Fruit fly (Drosophila melanogaster) whole organism, embryonic: ENCODE measurements around the gene CG9467.

Experiments used
- B-H2 ChIP-seq: fragments of 200-800 bp; sonication (Bioruptor generic); optimal IDR thresholded peaks from 2 replicates; lab custom pipeline; 2018; ENCODE audit warnings: missing biosample characterization, mild to moderate bottlenecking, missing genetic modification characterization
- C15 ChIP-seq: fragments of 200-800 bp; sonication (Bioruptor generic); IDR thresholded peaks from 3 replicates; pipeline ENCODE4 v1.3.6; 2022; ENCODE audit warnings: missing biosample characterization, missing genetic modification characterization
- CG10979 ChIP-seq: fragments of 200-800 bp; sonication (Bioruptor generic); optimal IDR thresholded peaks from 2 replicates; lab custom pipeline; 2018; ENCODE audit warnings: missing biosample characterization, mild to moderate bottlenecking, missing genetic modification characterization, moderate library complexity
- CG11093 ChIP-seq: fragments of 200-800 bp; sonication (Bioruptor generic); IDR thresholded peaks from 3 replicates; pipeline ENCODE4 v1.3.6; 2022; ENCODE audit warnings: missing biosample characterization, missing genetic modification characterization
- CG12155 ChIP-seq: fragments of 200-800 bp; sonication (Bioruptor generic); optimal IDR thresholded peaks from 3 replicates; lab custom pipeline; 2016; ENCODE audit warnings: missing biosample characterization, missing genetic modification characterization
- CG1233 ChIP-seq: fragments of 200-800 bp; sonication (Bioruptor generic); optimal IDR thresholded peaks from 4 replicates; lab custom pipeline; 2018; ENCODE audit warnings: missing biosample characterization, mild to moderate bottlenecking, missing genetic modification characterization
- CG12769 ChIP-seq: fragments of 200-800 bp; sonication (Bioruptor generic); optimal IDR thresholded peaks from 2 replicates; lab custom pipeline; 2019; ENCODE audit warnings: missing biosample characterization, mild to moderate bottlenecking, missing genetic modification characterization, moderate library complexity
- CG13624 ChIP-seq: fragments of 200-800 bp; sonication (Bioruptor generic); optimal IDR thresholded peaks from 2 replicates; lab custom pipeline; 2016; ENCODE audit warnings: missing biosample characterization, missing genetic modification characterization
- CG14860 ChIP-seq: fragments of 200-800 bp; sonication (Bioruptor generic); IDR thresholded peaks from 3 replicates; pipeline ENCODE4 v1.3.6; 2022; ENCODE audit warnings: missing biosample characterization, missing genetic modification characterization; ENCODE audit not compliant: partially characterized antibody
- CG1529 ChIP-seq: fragments of 200-800 bp; sonication (Bioruptor generic); optimal IDR thresholded peaks from 3 replicates; lab custom pipeline; 2018; ENCODE audit warnings: missing biosample characterization, missing genetic modification characterization
- CG1602 ChIP-seq: fragments of 200-800 bp; sonication (Bioruptor generic); optimal IDR thresholded peaks from 3 replicates; lab custom pipeline; 2016; ENCODE audit warnings: missing biosample characterization, missing genetic modification characterization
- CG16815 ChIP-seq: fragments of 200-800 bp; sonication (Bioruptor generic); optimal IDR thresholded peaks from 3 replicates; lab custom pipeline; 2017; ENCODE audit warnings: missing biosample characterization, mild to moderate bottlenecking, missing genetic modification characterization
- CG18011 ChIP-seq: fragments of 200-800 bp; sonication (Bioruptor generic); optimal IDR thresholded peaks from 2 replicates; lab custom pipeline; 2017; ENCODE audit warnings: missing biosample characterization, missing genetic modification characterization, mild to moderate bottlenecking, moderate library complexity, missing genotype
- CG2678 ChIP-seq: fragments of 200-800 bp; sonication (Bioruptor generic); optimal IDR thresholded peaks from 3 replicates; lab custom pipeline; 2019; ENCODE audit warnings: missing biosample characterization, mild to moderate bottlenecking, missing genetic modification characterization, moderate library complexity
- CG2875 ChIP-seq: fragments of 200-800 bp; sonication (Bioruptor generic); optimal IDR thresholded peaks from 2 replicates; lab custom pipeline; 2017; ENCODE audit warnings: missing biosample characterization, mild to moderate bottlenecking, missing genetic modification characterization, missing genetic modification reagents
- CG7271 ChIP-seq: fragments of 200-800 bp; sonication (Bioruptor generic); optimal IDR thresholded peaks from 2 replicates; lab custom pipeline; 2018; ENCODE audit warnings: missing biosample characterization, mild to moderate bottlenecking, missing genetic modification characterization, moderate library complexity
- CG9727 ChIP-seq: fragments of 200-800 bp; sonication (Bioruptor generic); optimal IDR thresholded peaks from 3 replicates; lab custom pipeline; 2017; ENCODE audit warnings: missing biosample characterization, mild to moderate bottlenecking, missing genetic modification characterization
- CrebB ChIP-seq: fragments of 200-800 bp; sonication (Bioruptor generic); optimal IDR thresholded peaks from 3 replicates; lab custom pipeline; 2018; ENCODE audit warnings: missing biosample characterization, mild to moderate bottlenecking, missing genetic modification characterization
- Dip2 ChIP-seq: fragments of 200-800 bp; sonication (Bioruptor generic); IDR thresholded peaks from 2 replicates; pipeline ENCODE4 v1.3.6; 2022; ENCODE audit warnings: missing biosample characterization, missing genetic modification characterization
- Doc2 ChIP-seq: fragments of 200-800 bp; sonication (Bioruptor generic); IDR thresholded peaks from 2 replicates; pipeline ENCODE4 v1.3.6; 2022; ENCODE audit warnings: missing biosample characterization, missing genetic modification characterization
- Gsc ChIP-seq: fragments of 200-800 bp; sonication (Bioruptor generic); IDR thresholded peaks from 2 replicates; pipeline ENCODE4 v1.3.6; 2022; ENCODE audit warnings: missing biosample characterization, missing genetic modification characterization
- Lim3 ChIP-seq: fragments of 200-800 bp; sonication (Bioruptor generic); IDR thresholded peaks from 2 replicates; pipeline ENCODE4 v1.3.6; 2022; ENCODE audit warnings: missing biosample characterization, missing genetic modification characterization
- Lpt ChIP-seq: fragments of >200 bp; optimal IDR thresholded peaks from 2 replicates; lab custom pipeline; 2018; ENCODE audit warnings: missing biosample characterization, missing genetic modification characterization
- MTF-1 ChIP-seq: fragments of 200-800 bp; sonication (Bioruptor generic); optimal IDR thresholded peaks from 2 replicates; lab custom pipeline; 2018; ENCODE audit warnings: missing biosample characterization, mild to moderate bottlenecking, missing genetic modification characterization, borderline replicate concordance
- Nf-YB ChIP-seq: fragments of 200-800 bp; sonication (Bioruptor generic); optimal IDR thresholded peaks from 3 replicates; lab custom pipeline; 2019; ENCODE audit warnings: missing biosample characterization, mild to moderate bottlenecking, missing genetic modification characterization, moderate library complexity
- Oaz ChIP-seq: fragments of 200-800 bp; sonication (Bioruptor generic); IDR thresholded peaks from 2 replicates; pipeline ENCODE4 v1.3.6; 2022; ENCODE audit warnings: missing biosample characterization, missing genetic modification characterization
- Opbp ChIP-seq: fragments of 200-800 bp; sonication (Bioruptor generic); IDR thresholded peaks from 3 replicates; pipeline ENCODE4 v1.3.6; 2022; ENCODE audit warnings: missing biosample characterization, missing genetic modification characterization; ENCODE audit not compliant: partially characterized antibody
- Rfx ChIP-seq: fragments of 200-800 bp; sonication (Bioruptor generic); IDR thresholded peaks from 2 replicates; pipeline ENCODE4 v1.3.6; 2022; ENCODE audit warnings: missing biosample characterization, missing genetic modification characterization
- Sin3A ChIP-seq: fragments of >200 bp; optimal IDR thresholded peaks from 2 replicates; lab custom pipeline; 2018
- Six4 ChIP-seq: fragments of 200-800 bp; sonication (Bioruptor generic); optimal IDR thresholded peaks from 2 replicates; lab custom pipeline; 2016; ENCODE audit warnings: missing biosample characterization, missing genetic modification characterization
- Sox100B ChIP-seq: fragments of 200-800 bp; sonication (Bioruptor generic); optimal IDR thresholded peaks from 3 replicates; lab custom pipeline; 2018; ENCODE audit warnings: missing biosample characterization, mild to moderate bottlenecking, missing genetic modification characterization
- ab ChIP-seq: fragments of 200-800 bp; sonication (Bioruptor generic); optimal IDR thresholded peaks from 2 replicates; lab custom pipeline; 2016; ENCODE audit warnings: missing biosample characterization, missing genetic modification characterization
- al ChIP-seq: fragments of 200-800 bp; sonication (Bioruptor generic); IDR thresholded peaks from 2 replicates; pipeline ENCODE4 v1.3.6; 2022; ENCODE audit warnings: missing biosample characterization, missing genetic modification characterization
- ase ChIP-seq: fragments of 200-800 bp; sonication (Bioruptor generic); IDR thresholded peaks from 3 replicates; pipeline ENCODE4 v1.3.6; 2022; ENCODE audit warnings: missing biosample characterization, missing genetic modification characterization
- chinmo ChIP-seq: fragments of 200-800 bp; sonication (Bioruptor generic); IDR thresholded peaks from 4 replicates; pipeline ENCODE4 v1.3.6; 2022; ENCODE audit warnings: missing biosample characterization, missing genetic modification characterization; ENCODE audit not compliant: partially characterized antibody
- crc ChIP-seq: fragments of 200-800 bp; sonication (Bioruptor generic); optimal IDR thresholded peaks from 2 replicates; lab custom pipeline; 2016; ENCODE audit warnings: missing biosample characterization, missing genetic modification characterization
- croc ChIP-seq: fragments of 200-800 bp; sonication (Bioruptor generic); conservative IDR thresholded peaks from 3 replicates; pipeline ENCODE4 v1.3.6; 2022; ENCODE audit warnings: missing biosample characterization, missing genetic modification characterization
- exex ChIP-seq: fragments of 200-800 bp; sonication (Bioruptor generic); optimal IDR thresholded peaks from 4 replicates; lab custom pipeline; 2018; ENCODE audit warnings: missing biosample characterization, mild to moderate bottlenecking, missing genetic modification characterization, moderate library complexity
- ftz-f1 ChIP-seq: fragments of 200-800 bp; sonication (Bioruptor generic); optimal IDR thresholded peaks from 2 replicates; lab custom pipeline; 2016; ENCODE audit warnings: missing biosample characterization, missing genetic modification characterization
- her ChIP-seq: fragments of 200-800 bp; sonication (Bioruptor generic); optimal IDR thresholded peaks from 2 replicates; lab custom pipeline; 2016; ENCODE audit warnings: missing biosample characterization, missing genetic modification characterization
- ind ChIP-seq: fragments of 200-800 bp; sonication (Bioruptor generic); optimal IDR thresholded peaks from 3 replicates; lab custom pipeline; 2016; ENCODE audit warnings: missing biosample characterization, missing genetic modification characterization
- ken ChIP-seq: fragments of 200-800 bp; sonication (Bioruptor generic); IDR thresholded peaks from 3 replicates; pipeline ENCODE4 v1.3.6; 2022; ENCODE audit warnings: missing biosample characterization, missing genetic modification characterization
- lbe ChIP-seq: fragments of 200-800 bp; sonication (Bioruptor generic); optimal IDR thresholded peaks from 2 replicates; lab custom pipeline; 2016; ENCODE audit warnings: missing biosample characterization, mild to moderate bottlenecking, missing genetic modification characterization
- nerfin-1 ChIP-seq: fragments of 200-800 bp; sonication (Bioruptor generic); optimal IDR thresholded peaks from 3 replicates; lab custom pipeline; 2019; ENCODE audit warnings: missing biosample characterization, mild to moderate bottlenecking, missing genetic modification characterization, moderate library complexity
- otp ChIP-seq: fragments of 200-800 bp; sonication (Bioruptor generic); IDR thresholded peaks from 3 replicates; pipeline ENCODE4, ENCODE4 v1.3.6; 2022; ENCODE audit warnings: missing biosample characterization, missing genetic modification characterization
- pzg ChIP-seq: fragments of 200-800 bp; sonication (Bioruptor generic); optimal IDR thresholded peaks from 3 replicates; lab custom pipeline; 2018; ENCODE audit warnings: missing biosample characterization, mild to moderate bottlenecking, missing genetic modification characterization, moderate library complexity
- sd ChIP-seq: fragments of 200-800 bp; sonication (Bioruptor generic); optimal IDR thresholded peaks from 3 replicates; lab custom pipeline; 2018; ENCODE audit warnings: missing biosample characterization, mild to moderate bottlenecking, missing genetic modification characterization, moderate library complexity
- so ChIP-seq: fragments of 200-800 bp; sonication (Bioruptor generic); IDR thresholded peaks from 3 replicates; pipeline ENCODE4 v1.3.6; 2022; ENCODE audit warnings: missing biosample characterization, missing genetic modification characterization
- stwl ChIP-seq: fragments of 200-800 bp; sonication (Bioruptor generic); optimal IDR thresholded peaks from 3 replicates; lab custom pipeline; 2018; ENCODE audit warnings: missing biosample characterization, mild to moderate bottlenecking, missing genetic modification characterization, moderate library complexity
- tx ChIP-seq: fragments of 200-800 bp; sonication (Bioruptor generic); optimal IDR thresholded peaks from 2 replicates; lab custom pipeline; 2016; ENCODE audit warnings: missing biosample characterization, missing genetic modification characterization
- yki ChIP-seq: fragments of >200 bp; optimal IDR thresholded peaks from 3 replicates; lab custom pipeline; 2018

Gene CG9467

DNA sequence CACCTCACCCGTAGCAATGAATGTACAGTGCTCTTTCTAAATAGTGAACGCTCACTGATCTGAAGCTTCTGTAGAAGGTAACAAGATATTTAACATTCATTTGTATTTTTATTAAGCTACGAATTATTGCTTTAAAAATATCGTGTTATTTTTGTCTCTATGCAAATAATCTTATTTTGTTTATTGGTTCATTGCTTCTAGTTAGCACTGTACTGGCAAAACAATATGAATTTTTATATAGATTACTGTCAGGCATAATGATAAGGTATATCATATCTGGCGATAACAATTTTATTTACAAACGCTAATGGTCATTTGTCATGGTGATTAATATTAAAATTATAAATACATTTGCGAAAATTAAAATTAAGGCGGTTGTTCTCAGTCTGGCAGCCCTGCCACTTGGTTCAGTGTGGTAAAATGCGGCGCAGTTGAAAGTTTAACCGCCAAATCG is 29.3 kb downstream of the CG9467 start, which contains the start of gene CG9471 (continued):
- TF ChIP-seq CG2875 (peak; percentile 78), pzg (GFP tag; lab: Kevin White, UChicago) (peak; percentile 54), Dip2 (GFP tag; lab: Robert Waterston, UW) (peak; percentile 25; the same call in 1 of the 2 replicates), CG1233 (GFP tag; lab: Kevin White, UChicago) (peak; percentile 89), Sox100B (GFP tag; lab: Kevin White, UChicago) (peak; percentile 85), B-H2 (GFP tag; lab: Kevin White, UChicago) (peak; percentile 91), Six4 (GFP tag; lab: Kevin White, UChicago) (peak; percentile 88), tx (GFP tag; lab: Kevin White, UChicago) (peak; percentile 88), croc (GFP tag; lab: Robert Waterston, UW) (peak; percentile 80), CrebB (tag; lab: Kevin White, UChicago) (peak; percentile 88)
- TF ChIP-seq, all 482 proteins: peak for 425

DNA sequence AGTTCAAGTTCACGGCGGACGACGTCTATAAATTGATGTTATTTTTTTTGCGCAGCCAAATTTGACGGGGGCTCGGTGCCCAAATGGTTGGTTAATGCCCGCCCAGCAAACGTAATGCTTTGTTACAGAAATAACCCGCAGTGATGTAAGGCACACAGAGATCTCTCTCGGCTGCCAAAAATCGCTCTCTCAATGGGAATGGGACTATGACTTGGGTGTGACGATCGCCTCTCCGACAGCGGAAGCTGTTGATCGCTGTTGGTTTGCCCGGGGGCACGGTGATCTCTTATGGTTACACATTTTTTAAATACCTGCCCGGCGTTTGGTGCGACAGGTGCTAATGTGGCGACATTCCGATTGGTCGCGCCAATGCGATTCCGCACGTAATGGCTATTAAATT is 30.7 kb downstream of the CG9467 start:
- TF ChIP-seq Nf-YB (GFP tag; lab: Kevin White, UChicago) (no peak), Gsc (GFP tag; lab: Robert Waterston, UW) (no peak), MTF-1 (GFP tag; lab: Kevin White, UChicago) (no peak), chinmo (GFP tag; lab: Robert Waterston, UW) (peak; percentile 86; the same call in 3 of the 4 replicates), CG13624 (GFP tag; lab: Kevin White, UChicago) (peak; percentile 30), Oaz (GFP tag; lab: Robert Waterston, UW) (no peak), CG12155 (no peak), Lim3 (GFP tag; lab: Robert Waterston, UW) (no peak), Opbp (no peak), so (GFP tag; lab: Robert Waterston, UW) (no peak), CG14860 (GFP tag; lab: Robert Waterston, UW) (no peak), ab (no peak), C15 (GFP tag; lab: Robert Waterston, UW) (no peak), Rfx (GFP tag; lab: Robert Waterston, UW) (peak; percentile 27; the same call in 1 of the 2 replicates), CG12769 (tag; lab: Kevin White, UChicago) (peak; percentile 80), stwl (tag; lab: Kevin White, UChicago) (no peak), CG7271 (tag; lab: Kevin White, UChicago) (no peak), CG9727 (GFP tag; lab: Kevin White, UChicago) (no peak), CG1529 (GFP tag; lab: Kevin White, UChicago) (no peak), CG2678 (tag; lab: Kevin White, UChicago) (no peak), lbe (GFP tag; lab: Kevin White, UChicago) (no peak), exex (no peak), CG16815 (GFP tag; lab: Kevin White, UChicago) (no peak), crc (GFP tag; lab: Kevin White, UChicago) (no peak), Doc2 (GFP tag; lab: Robert Waterston, UW) (no peak), ftz-f1 (peak; percentile 37), yki (no peak), otp (GFP tag; lab: Robert Waterston, UW) (no peak), CrebB (tag; lab: Kevin White, UChicago) (no peak), CG11093 (no peak), Sin3A (lab: Kevin White, UChicago) (no peak), ase (GFP tag; lab: Robert Waterston, UW) (no peak), CG10979 (no peak), CG1602 (no peak), al (no peak), ken (GFP tag; lab: Robert Waterston, UW) (no peak), nerfin-1 (tag; lab: Kevin White, UChicago) (no peak), Lpt (GFP tag; lab: Kevin White, UChicago) (no peak), her (GFP tag; lab: Kevin White, UChicago) (no peak), ind (GFP tag; lab: Kevin White, UChicago) (no peak), sd (tag; lab: Kevin White, UChicago) (peak; percentile 98), CG18011 (GFP tag; lab: Kevin White, UChicago) (no peak)
